Worm (Caenorhabditis elegans) whole organism, late embryonic: ENCODE measurements around the gene ZC443.2.

Source experiments
- K02D7.2 ChIP-seq: sonication (generic microtip); optimal IDR thresholded peaks from 2 replicates; lab custom pipeline; 2017; ENCODE audit warnings: mild to moderate bottlenecking, missing genetic modification characterization, missing compliant biosample characterization
- ahr-1 ChIP-seq: sonication (generic microtip); optimal IDR thresholded peaks from 2 replicates; lab custom pipeline; 2016; ENCODE audit warnings: missing genetic modification characterization, missing compliant biosample characterization

DNA sequence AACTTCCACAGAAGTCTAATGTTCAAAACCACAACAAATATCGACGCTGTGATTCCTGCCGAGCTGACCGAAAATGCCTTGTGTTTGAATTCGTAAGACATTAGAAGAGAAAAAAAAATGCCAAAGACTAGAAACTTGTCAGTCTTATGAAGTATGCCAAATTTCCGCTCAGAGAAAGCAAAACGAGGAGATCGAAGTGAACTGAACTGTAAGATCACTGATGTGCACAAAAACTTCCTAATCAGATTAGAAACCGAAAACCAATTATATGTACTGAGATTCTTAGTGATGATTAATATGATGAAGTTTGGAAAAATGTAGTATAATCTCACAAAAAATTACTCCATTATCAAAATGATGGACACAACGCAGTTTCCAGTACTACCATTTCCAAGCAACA lies 22.5 kb downstream of the ZC443.2 start, which contains the start of gene srbc-44:
- TF ChIP-seq ahr-1 (no peak), K02D7.2 (tag; lab: Kevin White, UChicago) (no peak)
